Fruit fly (Drosophila melanogaster) whole organism, prepupa: ENCODE data around the gene Mcm7.

Source experiments
- Blimp-1 ChIP-seq: fragments of 200-800 bp; sonication (Bioruptor generic); optimal IDR thresholded peaks from 3 replicates; lab custom pipeline; 2017; ENCODE audit warnings: missing biosample characterization, missing genetic modification characterization, mild to moderate bottlenecking, moderate library complexity, missing genetic modification reagents
- CG10631 ChIP-seq: fragments of 200-800 bp; sonication (Bioruptor generic); optimal IDR thresholded peaks from 2 replicates; lab custom pipeline; 2016; ENCODE audit warnings: missing biosample characterization, missing genetic modification characterization
- CG10669 ChIP-seq: fragments of 200-800 bp; sonication (Bioruptor generic); optimal IDR thresholded peaks from 3 replicates; lab custom pipeline; 2018; ENCODE audit warnings: missing biosample characterization, mild to moderate bottlenecking, missing genetic modification characterization, moderate library complexity
- CG11762 ChIP-seq: fragments of 200-800 bp; sonication (Bioruptor generic); optimal IDR thresholded peaks from 3 replicates; lab custom pipeline; 2016; ENCODE audit warnings: missing biosample characterization, missing genetic modification characterization; ENCODE audit not compliant: insufficient read depth
- CG11902 ChIP-seq: fragments of 200-800 bp; sonication (Bioruptor generic); optimal IDR thresholded peaks from 3 replicates; lab custom pipeline; 2016; ENCODE audit warnings: missing biosample characterization, missing genetic modification characterization
- CG16779 ChIP-seq: fragments of 200-800 bp; sonication (Bioruptor generic); optimal IDR thresholded peaks from 3 replicates; lab custom pipeline; 2017; ENCODE audit warnings: missing biosample characterization, mild to moderate bottlenecking, missing genetic modification characterization
- CG3032 ChIP-seq: fragments of 200-800 bp; optimal IDR thresholded peaks from 2 replicates; lab custom pipeline; 2019; ENCODE audit warnings: missing biosample characterization, mild to moderate bottlenecking, missing genetic modification characterization, moderate library complexity
- CG32006 ChIP-seq: fragments of 200-800 bp; sonication (Bioruptor generic); optimal IDR thresholded peaks from 3 replicates; lab custom pipeline; 2017; ENCODE audit warnings: missing biosample characterization, mild to moderate bottlenecking, missing genetic modification characterization
- CG3919 ChIP-seq: fragments of 200-800 bp; sonication (Bioruptor generic); optimal IDR thresholded peaks from 3 replicates; lab custom pipeline; 2016; ENCODE audit warnings: missing biosample characterization, missing genetic modification characterization
- CG4318 ChIP-seq: fragments of 200-800 bp; sonication (Bioruptor generic); optimal IDR thresholded peaks from 3 replicates; lab custom pipeline; 2017; ENCODE audit warnings: missing biosample characterization, mild to moderate bottlenecking, missing genetic modification characterization
- CG6276 ChIP-seq: fragments of 200-800 bp; sonication (Bioruptor generic); optimal IDR thresholded peaks from 2 replicates; lab custom pipeline; 2017; ENCODE audit warnings: missing biosample characterization, mild to moderate bottlenecking, missing genetic modification characterization
- CG7368 ChIP-seq: fragments of 200-800 bp; sonication (Bioruptor generic); optimal IDR thresholded peaks from 3 replicates; lab custom pipeline; 2016; ENCODE audit warnings: missing biosample characterization, missing genetic modification characterization
- CG8119 ChIP-seq: fragments of 200-800 bp; sonication (Bioruptor generic); IDR thresholded peaks from 3 replicates; pipeline ENCODE4 v1.3.6; 2022; ENCODE audit warnings: missing biosample characterization, missing genetic modification characterization
- CG8632 ChIP-seq: fragments of 200-800 bp; sonication (Bioruptor generic); optimal IDR thresholded peaks from 3 replicates; lab custom pipeline; 2016; ENCODE audit warnings: missing biosample characterization, missing genetic modification characterization
- Eip75B ChIP-seq: fragments of 200-800 bp; sonication (Bioruptor generic); optimal IDR thresholded peaks from 3 replicates; lab custom pipeline; 2016; ENCODE audit warnings: missing biosample characterization, missing genetic modification characterization
- Eip78C ChIP-seq: fragments of 200-800 bp; sonication (Bioruptor generic); peaks from one replicate; lab custom pipeline; 2016; ENCODE audit warnings: missing biosample characterization, missing genetic modification characterization
- Eip93F ChIP-seq: fragments of 200-800 bp; sonication (Bioruptor generic); optimal IDR thresholded peaks from 2 replicates; lab custom pipeline; 2016; ENCODE audit warnings: missing biosample characterization, mild to moderate bottlenecking, missing genetic modification characterization
- Ets21C ChIP-seq: fragments of 200-800 bp; sonication (Bioruptor generic); optimal IDR thresholded peaks from 3 replicates; lab custom pipeline; 2016; ENCODE audit warnings: missing biosample characterization, missing genetic modification characterization
- Ets96B ChIP-seq: fragments of 200-800 bp; optimal IDR thresholded peaks from 2 replicates; lab custom pipeline; 2019; ENCODE audit warnings: missing biosample characterization, mild to moderate bottlenecking, missing genetic modification characterization, moderate library complexity
- Gug ChIP-seq: fragments of 200-800 bp; sonication (Bioruptor generic); IDR thresholded peaks from 2 replicates; pipeline ENCODE4 v1.3.6; 2022; ENCODE audit warnings: missing biosample characterization, missing genetic modification characterization
- Hr38 ChIP-seq: sonication (Bioruptor generic); optimal IDR thresholded peaks from 2 replicates; lab custom pipeline; 2016; ENCODE audit warnings: missing biosample characterization, missing genetic modification characterization
- Hr39 ChIP-seq: fragments of 200-800 bp; sonication (Bioruptor generic); optimal IDR thresholded peaks from 2 replicates; lab custom pipeline; 2016; ENCODE audit warnings: missing biosample characterization, missing genetic modification characterization
- Hr4 ChIP-seq: fragments of 200-800 bp; sonication (Bioruptor generic); optimal IDR thresholded peaks from 3 replicates; lab custom pipeline; 2016; ENCODE audit warnings: missing biosample characterization, missing genetic modification characterization
- Lpt ChIP-seq: fragments of 200-800 bp; sonication (Bioruptor generic); optimal IDR thresholded peaks from 3 replicates; lab custom pipeline; 2016; ENCODE audit warnings: missing biosample characterization, missing genetic modification characterization
- Met ChIP-seq: fragments of 200-800 bp; sonication (Bioruptor generic); optimal IDR thresholded peaks from 3 replicates; lab custom pipeline; 2016; ENCODE audit warnings: missing biosample characterization, missing genetic modification characterization
- OdsH ChIP-seq: fragments of 200-800 bp; sonication (Bioruptor generic); optimal IDR thresholded peaks from 3 replicates; lab custom pipeline; 2016; ENCODE audit warnings: missing biosample characterization, missing genetic modification characterization
- Smox ChIP-seq: fragments of 200-800 bp; sonication (Bioruptor generic); optimal IDR thresholded peaks from 3 replicates; lab custom pipeline; 2016; ENCODE audit warnings: missing biosample characterization, missing genetic modification characterization
- Sox102F ChIP-seq: fragments of 200-800 bp; sonication (Bioruptor generic); optimal IDR thresholded peaks from 2 replicates; lab custom pipeline; 2016; ENCODE audit warnings: missing biosample characterization, mild to moderate bottlenecking, missing genetic modification characterization
- Sox14 ChIP-seq: fragments of 200-800 bp; sonication (Bioruptor generic); optimal IDR thresholded peaks from 3 replicates; lab custom pipeline; 2016; ENCODE audit warnings: missing biosample characterization, missing genetic modification characterization
- achi ChIP-seq: fragments of 200-800 bp; sonication (Bioruptor generic); optimal IDR thresholded peaks from 3 replicates; lab custom pipeline; 2016; ENCODE audit warnings: missing biosample characterization, missing genetic modification characterization
- cyc ChIP-seq: fragments of 200-800 bp; sonication (Bioruptor generic); optimal IDR thresholded peaks from 3 replicates; lab custom pipeline; 2016; ENCODE audit warnings: missing biosample characterization, missing genetic modification characterization
- eg ChIP-seq: fragments of 200-800 bp; sonication (Bioruptor generic); IDR thresholded peaks from 3 replicates; pipeline ENCODE4 v1.3.6; 2022; ENCODE audit warnings: missing biosample characterization, missing genetic modification characterization
- fd59A ChIP-seq: fragments of 200-800 bp; sonication (Bioruptor generic); optimal IDR thresholded peaks from 2 replicates; lab custom pipeline; 2017; ENCODE audit warnings: missing biosample characterization, mild to moderate bottlenecking, missing genetic modification characterization, missing genetic modification reagents
- fd85E ChIP-seq: fragments of 200-800 bp; sonication (Bioruptor generic); optimal IDR thresholded peaks from 3 replicates; lab custom pipeline; 2016; ENCODE audit warnings: missing biosample characterization, missing genetic modification characterization
- fkh ChIP-seq: fragments of 200-800 bp; sonication (Bioruptor generic); optimal IDR thresholded peaks from 3 replicates; lab custom pipeline; 2017; ENCODE audit warnings: missing biosample characterization, mild to moderate bottlenecking, missing genetic modification characterization, moderate library complexity
- lz ChIP-seq: fragments of 200-800 bp; sonication (Bioruptor generic); optimal IDR thresholded peaks from 3 replicates; lab custom pipeline; 2016; ENCODE audit warnings: missing biosample characterization, missing genetic modification characterization
- net ChIP-seq: fragments of 200-800 bp; sonication (Bioruptor generic); optimal IDR thresholded peaks from 3 replicates; lab custom pipeline; 2016; ENCODE audit warnings: missing biosample characterization, missing genetic modification characterization
- pdm3 ChIP-seq: fragments of 200-800 bp; sonication (Bioruptor generic); optimal IDR thresholded peaks from 3 replicates; lab custom pipeline; 2016; ENCODE audit warnings: missing biosample characterization, missing genetic modification characterization
- salr ChIP-seq, 2 experiments: fragments of 200-800 bp; sonication (Bioruptor generic); optimal IDR thresholded peaks; 3 replicates each; lab custom pipeline; 2016 to 2018; ENCODE audit warnings: missing biosample characterization in 2 of 2, missing genetic modification characterization in 2 of 2, mild to moderate bottlenecking in 1 of 2
- spab ChIP-seq: fragments of 200-800 bp; sonication (Bioruptor generic); optimal IDR thresholded peaks from 2 replicates; lab custom pipeline; 2017; ENCODE audit warnings: missing biosample characterization, mild to moderate bottlenecking, missing genetic modification characterization, missing genetic modification reagents
- ss ChIP-seq, 2 experiments: fragments of 200-800 bp; sonication (Bioruptor generic); optimal IDR thresholded peaks; 2 replicates in 1 of 2; 3 replicates in 1 of 2; lab custom pipeline; 2017 to 2018; ENCODE audit warnings: mild to moderate bottlenecking in 2 of 2, missing biosample characterization in 2 of 2, missing genetic modification characterization in 2 of 2, moderate library complexity in 1 of 2
- svp ChIP-seq: fragments of 200-800 bp; sonication (Bioruptor generic); peaks from one replicate; lab custom pipeline; 2016; ENCODE audit warnings: missing biosample characterization, missing genetic modification characterization
- topi ChIP-seq: fragments of 200-800 bp; sonication (Bioruptor generic); optimal IDR thresholded peaks from 3 replicates; lab custom pipeline; 2016; ENCODE audit warnings: missing biosample characterization, missing genetic modification characterization
- vri ChIP-seq: fragments of 200-800 bp; sonication (Bioruptor generic); optimal IDR thresholded peaks from 3 replicates; lab custom pipeline; 2016; ENCODE audit warnings: missing biosample characterization, mild to moderate bottlenecking, missing genetic modification characterization

The Mcm7 gene

dm6 chr3L:8841757-8842156 lies 49.6 kb upstream of the Mcm7 start (continued):
- TF ChIP-seq lz (GFP tag; lab: Kevin White, UChicago) = peak; percentile 59
- TF ChIP-seq Sox14 (GFP tag; lab: Kevin White, UChicago) = peak; percentile 57
- TF ChIP-seq Ets96B = peak; percentile 65
- TF ChIP-seq CG7368 = no peak
- no peak for TF ChIP-seq fkh
- no peak for TF ChIP-seq Hr38 (GFP tag; lab: Kevin White, UChicago)
- peak; percentile 61 for TF ChIP-seq CG10631 (GFP tag; lab: Kevin White, UChicago)
- peak; percentile 78 for TF ChIP-seq svp (GFP tag; lab: Kevin White, UChicago)
- TF ChIP-seq fd59A (GFP tag; lab: Kevin White, UChicago) = peak; percentile 36
- TF ChIP-seq Hr4 = peak; percentile 26
- TF ChIP-seq net (GFP tag; lab: Kevin White, UChicago) = peak; percentile 12
- peak in 1 of 2 experiments; percentile 25 for TF ChIP-seq salr (GFP tag; optimal IDR thresholded peaks at IDR 0.05; lab: Kevin White, UChicago)
- TF ChIP-seq CG8632 (GFP tag; lab: Kevin White, UChicago) = peak; percentile 17
- peak; percentile 66 for TF ChIP-seq Met (GFP tag; lab: Kevin White, UChicago)
- TF ChIP-seq spab (GFP tag; lab: Kevin White, UChicago) = peak; percentile 35
- peak; percentile 38; the same call in 1 of the 3 replicates for TF ChIP-seq CG8119 (GFP tag; lab: Robert Waterston, UW)
- peak; percentile 51 for TF ChIP-seq CG3032 (tag; lab: Kevin White, UChicago)

DNA sequence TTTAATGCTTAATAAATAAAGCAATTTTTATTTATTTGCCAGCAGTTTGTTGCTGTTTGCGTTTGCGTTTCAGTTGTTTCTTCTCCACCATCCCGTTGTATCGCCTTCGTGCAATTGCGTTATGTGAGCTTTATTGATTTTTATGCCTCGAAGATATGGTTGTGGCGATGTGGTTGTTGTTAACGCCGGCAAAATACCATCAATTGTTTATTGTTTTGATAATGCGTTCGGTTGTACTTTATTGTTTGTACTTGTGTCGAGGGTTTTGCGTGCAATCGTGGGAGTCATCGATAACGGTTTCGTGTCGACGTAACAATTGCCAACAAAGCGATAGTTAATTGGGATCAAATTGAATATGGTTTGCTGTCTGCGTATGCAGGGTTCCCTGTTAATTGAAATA lies 49.0 kb upstream of the Mcm7 start:
- TF ChIP-seq CG6276 (GFP tag; lab: Kevin White, UChicago) (no peak), fd85E (GFP tag; lab: Kevin White, UChicago) (no peak), CG3032 (tag; lab: Kevin White, UChicago) (no peak), Met (GFP tag; lab: Kevin White, UChicago) (no peak), CG10631 (GFP tag; lab: Kevin White, UChicago) (no peak), fkh (peak; percentile 19), lz (GFP tag; lab: Kevin White, UChicago) (no peak), topi (GFP tag; lab: Kevin White, UChicago) (no peak), Eip78C (peak; percentile 16), salr (GFP tag; optimal IDR thresholded peaks at IDR 0.05; lab: Kevin White, UChicago) (no peak), net (GFP tag; lab: Kevin White, UChicago) (no peak), Gug (GFP tag; lab: Robert Waterston, UW) (no peak), pdm3 (no peak), achi (no peak), spab (GFP tag; lab: Kevin White, UChicago) (no peak), Ets21C (GFP tag; lab: Kevin White, UChicago) (no peak), svp (GFP tag; lab: Kevin White, UChicago) (peak; percentile 64), Smox (GFP tag; lab: Kevin White, UChicago) (no peak), CG11762 (no peak), Eip93F (GFP tag; lab: Kevin White, UChicago) (no peak), Sox102F (no peak), Hr4 (no peak), CG16779 (tag; lab: Kevin White, UChicago) (no peak), CG32006 (no peak), CG10669 (GFP tag; lab: Kevin White, UChicago) (no peak), CG8119 (GFP tag; lab: Robert Waterston, UW) (no peak), CG4318 (no peak), cyc (GFP tag; lab: Kevin White, UChicago) (no peak), ss (GFP tag; optimal IDR thresholded peaks at IDR 0.05; lab: Kevin White, UChicago) (no peak), Blimp-1 (GFP tag; lab: Kevin White, UChicago) (no peak), vri (GFP tag; lab: Kevin White, UChicago) (peak; percentile 80), Hr38 (GFP tag; lab: Kevin White, UChicago) (no peak), eg (GFP tag; lab: Robert Waterston, UW) (0 out of 3 replicates have a peak, but pooled peaks have one; percentile 6), Hr39 (GFP tag; lab: Kevin White, UChicago) (no peak), OdsH (GFP tag; lab: Kevin White, UChicago) (no peak), Lpt (no peak), Sox14 (GFP tag; lab: Kevin White, UChicago) (no peak), CG3919 (GFP tag; lab: Kevin White, UChicago) (no peak), fd59A (GFP tag; lab: Kevin White, UChicago) (no peak), CG11902 (GFP tag; lab: Kevin White, UChicago) (no peak), Eip75B (GFP tag; lab: Kevin White, UChicago) (no peak), CG7368 (no peak)
